Worm (Caenorhabditis elegans) whole organism, L3 larva: Measurements from ENCODE around the gene hsp-3.

Source experiments
- R02D3.7 ChIP-seq: fragments of 150-350 bp; optimal IDR thresholded peaks from 2 replicates; lab custom pipeline; 2014; ENCODE audit warnings: missing biosample characterization, missing genetic modification characterization
- egl-5 ChIP-seq: fragments of 150-350 bp; optimal IDR thresholded peaks from 2 replicates; lab custom pipeline; 2017; ENCODE audit warnings: missing biosample characterization, missing genetic modification reagents, missing genetic modification characterization, inconsistent platforms
- elt-1 ChIP-seq: fragments of 150-350 bp; optimal IDR thresholded peaks from 2 replicates; lab custom pipeline; 2014; ENCODE audit warnings: missing biosample characterization, missing genetic modification characterization
- elt-3 ChIP-seq, 3 experiments: fragments of 150-350 bp in 1 of 3; sonication (generic microtip) in 2 of 3; optimal IDR thresholded peaks; 2 replicates in 2 of 3; 4 replicates in 1 of 3; lab custom pipeline; 2014 to 2017; ENCODE audit warnings: missing biosample characterization in 3 of 3, missing genetic modification characterization in 3 of 3
- fkh-10 ChIP-seq: sonication (generic microtip); optimal IDR thresholded peaks from 2 replicates; lab custom pipeline; 2017; ENCODE audit warnings: missing biosample characterization, missing genetic modification reagents, missing genetic modification characterization
- nhr-11 ChIP-seq: fragments of 150-350 bp; optimal IDR thresholded peaks from 2 replicates; lab custom pipeline; 2014; ENCODE audit warnings: missing biosample characterization, missing genetic modification characterization
- nhr-237 ChIP-seq: fragments of 150-350 bp; optimal IDR thresholded peaks from 2 replicates; lab custom pipeline; 2014; ENCODE audit warnings: missing biosample characterization, missing genetic modification characterization
- nhr-28 ChIP-seq: fragments of 150-350 bp; optimal IDR thresholded peaks from 2 replicates; lab custom pipeline; 2014; ENCODE audit warnings: missing biosample characterization, missing genetic modification characterization
- nhr-76 ChIP-seq: fragments of 150-350 bp; sonication (generic microtip); optimal IDR thresholded peaks from 5 replicates; lab custom pipeline; 2014; ENCODE audit warnings: missing biosample characterization, missing genetic modification characterization
- nhr-77 ChIP-seq: fragments of 150-350 bp; optimal IDR thresholded peaks from 2 replicates; lab custom pipeline; 2014; ENCODE audit warnings: missing biosample characterization, missing genetic modification characterization
- pqm-1 ChIP-seq: fragments of 150-350 bp; optimal IDR thresholded peaks from 2 replicates; lab custom pipeline; 2017; ENCODE audit warnings: missing biosample characterization, missing genetic modification characterization, inconsistent platforms
- snpc-4 ChIP-seq: fragments of 150-350 bp; optimal IDR thresholded peaks from 2 replicates; lab custom pipeline; 2014; ENCODE audit warnings: missing biosample characterization, missing genetic modification characterization
- tbx-2 ChIP-seq: sonication (generic microtip); optimal IDR thresholded peaks from 2 replicates; lab custom pipeline; 2016; ENCODE audit warnings: mild to moderate bottlenecking, missing genetic modification characterization, missing compliant biosample characterization
- unc-62 ChIP-seq: fragments of 150-350 bp; sonication (generic microtip); optimal IDR thresholded peaks from 4 replicates; lab custom pipeline; 2014; ENCODE audit warnings: missing biosample characterization, missing genetic modification reagents, missing genetic modification characterization

- no peak for TF ChIP-seq nhr-77 (tag; lab: Kevin White, UChicago)
- TF ChIP-seq elt-3 (tag; optimal IDR thresholded peaks at IDR 0.05; lab: Kevin White, UChicago): no peak
- no peak for TF ChIP-seq nhr-28
- TF ChIP-seq fkh-10 (GFP tag; lab: Kevin White, UChicago): no peak
- no peak for TF ChIP-seq unc-62 (GFP tag; lab: Kevin White, UChicago)
- TF ChIP-seq snpc-4 (tag; lab: Kevin White, UChicago): no peak
- no peak for TF ChIP-seq R02D3.7 (tag; lab: Kevin White, UChicago)
- no peak for TF ChIP-seq nhr-76
- peak; percentile 53 for TF ChIP-seq pqm-1 (tag; lab: Kevin White, UChicago)
- TF ChIP-seq nhr-11 (tag; lab: Kevin White, UChicago): no peak
- TF ChIP-seq nhr-237 (tag; lab: Kevin White, UChicago): no peak
- no peak for TF ChIP-seq tbx-2 (tag; lab: Kevin White, UChicago)
- TF ChIP-seq elt-1: no peak
- no peak for TF ChIP-seq egl-5 (tag; lab: Kevin White, UChicago)
Measured at ce11 chrX:6129277-6129676, 37.4 kb upstream of the hsp-3 start.
